Fruit fly (Drosophila melanogaster) whole organism, adult: ENCODE data around the gene Mtr3.

ENCODE experiments used
- CG11617 ChIP-seq: fragments of 200-800 bp; sonication (Bioruptor generic); optimal IDR thresholded peaks from 2 replicates; lab custom pipeline; 2017; ENCODE audit warnings: mild to moderate bottlenecking, missing biosample characterization, missing genetic modification reagents, missing genetic modification characterization
- CG12768 ChIP-seq: fragments of 200-800 bp; sonication (Bioruptor generic); optimal IDR thresholded peaks from 2 replicates; lab custom pipeline; 2017; ENCODE audit warnings: missing biosample characterization, missing genetic modification characterization, mild to moderate bottlenecking, moderate library complexity, missing genetic modification reagents
- CG14711 ChIP-seq: fragments of 200-800 bp; sonication (Bioruptor generic); optimal IDR thresholded peaks from 2 replicates; lab custom pipeline; 2018; ENCODE audit warnings: missing biosample characterization, mild to moderate bottlenecking, missing genetic modification characterization, moderate library complexity
- CG1620 ChIP-seq: fragments of 200-800 bp; sonication (Bioruptor generic); optimal IDR thresholded peaks from 2 replicates; lab custom pipeline; 2016; ENCODE audit warnings: missing biosample characterization, missing genetic modification characterization
- CG33017 ChIP-seq: fragments of 200-800 bp; sonication (Bioruptor generic); optimal IDR thresholded peaks from 2 replicates; lab custom pipeline; 2018; ENCODE audit warnings: missing biosample characterization, mild to moderate bottlenecking, missing genetic modification characterization, moderate library complexity
- CG5204 ChIP-seq: fragments of 200-800 bp; sonication (Bioruptor generic); optimal IDR thresholded peaks from 2 replicates; lab custom pipeline; 2016; ENCODE audit warnings: missing biosample characterization, missing genetic modification characterization
- CG7045 ChIP-seq: fragments of 200-800 bp; sonication (Bioruptor generic); optimal IDR thresholded peaks from 2 replicates; lab custom pipeline; 2017; ENCODE audit warnings: missing biosample characterization, mild to moderate bottlenecking, missing genetic modification characterization
- CG7101 ChIP-seq: fragments of 200-800 bp; sonication (Bioruptor generic); optimal IDR thresholded peaks from 2 replicates; lab custom pipeline; 2018; ENCODE audit warnings: missing biosample characterization, mild to moderate bottlenecking, missing genetic modification characterization, moderate library complexity
- Clk ChIP-seq: fragments of 200-800 bp; sonication (Bioruptor generic); optimal IDR thresholded peaks from 2 replicates; lab custom pipeline; 2017; ENCODE audit warnings: missing biosample characterization, missing genetic modification characterization
- Crg-1 ChIP-seq: fragments of 200-800 bp; sonication (Bioruptor generic); optimal IDR thresholded peaks from 2 replicates; lab custom pipeline; 2016; ENCODE audit warnings: missing biosample characterization, missing genetic modification characterization
- Hr96 ChIP-seq: fragments of 200-800 bp; sonication (Bioruptor generic); optimal IDR thresholded peaks from 2 replicates; lab custom pipeline; 2016; ENCODE audit warnings: missing biosample characterization, missing genetic modification characterization
- Mnt ChIP-seq: fragments of 200-800 bp; sonication (Bioruptor generic); optimal IDR thresholded peaks from 2 replicates; lab custom pipeline; 2016; ENCODE audit warnings: missing biosample characterization, mild to moderate bottlenecking, missing genetic modification characterization
- bab1 ChIP-seq: fragments of 200-800 bp; sonication (Bioruptor generic); optimal IDR thresholded peaks from 3 replicates; lab custom pipeline; 2019; ENCODE audit warnings: missing biosample characterization, mild to moderate bottlenecking, missing genetic modification characterization, moderate library complexity
- cic ChIP-seq: fragments of 200-800 bp; sonication (Bioruptor generic); optimal IDR thresholded peaks from 2 replicates; lab custom pipeline; 2017; ENCODE audit warnings: missing biosample characterization, mild to moderate bottlenecking, missing genetic modification characterization, moderate library complexity
- cnc ChIP-seq, 2 experiments: fragments of >200 bp; optimal IDR thresholded peaks; 2 replicates each; lab custom pipeline; 2017
- kay ChIP-seq: fragments of 200-800 bp; sonication (Bioruptor generic); peaks from one replicate; lab custom pipeline; 2016; ENCODE audit warnings: missing biosample characterization, missing genetic modification characterization, borderline replicate concordance
- ovo ChIP-seq: fragments of 200-800 bp; sonication (Bioruptor generic); optimal IDR thresholded peaks from 2 replicates; lab custom pipeline; 2016; ENCODE audit warnings: missing biosample characterization, missing genetic modification characterization
- pad ChIP-seq: fragments of 200-800 bp; sonication (Bioruptor generic); optimal IDR thresholded peaks from 3 replicates; lab custom pipeline; 2017; ENCODE audit warnings: missing biosample characterization, missing genetic modification characterization, mild to moderate bottlenecking, moderate library complexity, missing genetic modification reagents
- tj ChIP-seq: fragments of 200-800 bp; sonication (Bioruptor generic); optimal IDR thresholded peaks from 3 replicates; lab custom pipeline; 2017; ENCODE audit warnings: missing biosample characterization, mild to moderate bottlenecking, missing genetic modification characterization, moderate library complexity
- toe ChIP-seq: fragments of 200-800 bp; sonication (Bioruptor generic); optimal IDR thresholded peaks from 2 replicates; lab custom pipeline; 2016; ENCODE audit warnings: missing biosample characterization, missing genetic modification characterization

Gene Mtr3

DNA sequence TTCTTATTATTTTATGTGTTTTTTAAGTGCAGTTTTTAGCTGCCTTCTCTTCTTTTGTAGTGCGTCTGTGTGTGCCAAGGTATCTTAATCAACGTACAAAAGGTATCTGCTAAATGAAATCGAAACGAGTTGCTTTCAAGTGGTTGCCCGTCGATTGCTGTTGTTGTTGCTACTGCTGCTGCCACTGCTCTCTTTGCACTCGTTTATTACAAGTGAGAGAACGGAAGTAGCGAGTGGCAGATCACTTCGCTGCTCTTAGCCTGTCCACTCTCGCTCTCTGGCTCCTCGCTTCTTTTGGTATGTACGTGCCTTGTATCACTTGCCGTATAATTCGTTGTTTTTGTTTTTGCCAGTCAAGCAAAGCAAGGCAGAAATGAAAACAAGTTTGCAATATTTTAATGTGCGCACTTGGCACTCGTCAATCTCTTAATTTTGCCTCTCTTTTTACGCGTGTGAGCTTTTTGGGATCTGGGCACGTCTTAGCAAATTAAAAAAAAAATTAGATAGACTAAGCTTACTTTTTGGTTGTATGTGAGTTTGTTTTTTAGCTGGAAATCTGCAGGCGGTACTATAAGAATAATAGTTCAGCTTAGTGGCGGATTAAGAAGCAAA, 17.1 kb downstream of the Mtr3 start:
- TF ChIP-seq tj (GFP tag; lab: Kevin White, UChicago) = peak; percentile 42
- no peak for TF ChIP-seq CG1620 (GFP tag; lab: Kevin White, UChicago)

DNA sequence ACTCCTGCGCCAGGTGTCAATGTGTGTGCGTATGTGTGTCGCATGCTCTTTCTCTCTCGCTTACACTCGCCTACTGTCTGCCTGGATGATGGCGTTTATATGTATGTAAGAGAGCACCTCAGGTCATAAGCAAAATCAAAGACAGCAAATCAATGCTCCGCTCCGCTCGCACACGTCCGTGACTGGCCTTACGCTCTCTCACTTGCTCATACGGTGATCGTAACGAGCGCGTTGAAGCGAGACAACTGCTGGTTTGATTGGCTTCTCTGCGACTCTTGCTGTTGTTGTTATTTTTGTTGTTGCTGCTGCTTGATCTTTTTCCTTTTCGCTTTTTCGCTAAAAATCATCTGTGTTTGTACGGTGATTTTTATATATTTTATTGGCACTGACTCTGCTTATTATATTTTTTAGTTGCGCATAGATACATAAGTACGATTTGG, 17.9 kb downstream of the Mtr3 start:
- TF ChIP-seq pad (GFP tag; lab: Kevin White, UChicago) (peak; percentile 84), bab1 (GFP tag; lab: Kevin White, UChicago) (peak; percentile 51), CG12768 (GFP tag; lab: Kevin White, UChicago) (peak; percentile 0), CG7101 (peak; percentile 41), cic (GFP tag; lab: Kevin White, UChicago) (peak; percentile 79), toe (GFP tag; lab: Kevin White, UChicago) (no peak), Clk (GFP tag; lab: Kevin White, UChicago) (peak; percentile 50), CG11617 (GFP tag; lab: Kevin White, UChicago) (no peak), Mnt (GFP tag; lab: Kevin White, UChicago) (peak; percentile 57), CG1620 (GFP tag; lab: Kevin White, UChicago) (no peak), CG14711 (tag; lab: Kevin White, UChicago) (peak; percentile 17), CG33017 (no peak), ovo (no peak), kay (GFP tag; lab: Kevin White, UChicago) (no peak), cnc (optimal IDR thresholded peaks at IDR 0.05; lab: Kevin White, UChicago) (peak in 1 of 2 experiments; percentile 12), Hr96 (GFP tag; lab: Kevin White, UChicago) (no peak), tj (GFP tag; lab: Kevin White, UChicago) (peak; percentile 67), CG7045 (GFP tag; lab: Kevin White, UChicago) (no peak), CG5204 (GFP tag; lab: Kevin White, UChicago) (no peak), Crg-1 (GFP tag; lab: Kevin White, UChicago) (no peak)

DNA sequence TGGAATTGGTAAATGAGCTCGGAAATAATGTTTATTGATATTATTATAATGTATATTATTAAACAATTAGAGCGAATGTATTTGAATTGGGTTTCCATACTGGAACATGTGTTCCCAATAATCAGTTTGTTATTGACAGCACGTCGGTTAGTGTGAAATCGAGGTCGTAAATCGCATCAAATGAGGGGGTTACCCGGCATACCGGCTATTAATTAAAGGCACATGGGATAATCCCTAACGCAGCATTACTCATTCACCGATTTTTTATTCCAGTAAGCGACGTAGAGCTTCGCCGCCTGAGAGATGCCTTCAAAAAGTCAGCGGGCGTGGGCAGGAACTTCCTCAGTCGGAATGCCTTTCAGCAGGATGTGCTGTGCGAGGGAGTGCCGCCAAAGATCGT, 40.0 kb downstream of the Mtr3 start:
- TF ChIP-seq cic (GFP tag; lab: Kevin White, UChicago) (peak; percentile 56), CG5204 (GFP tag; lab: Kevin White, UChicago) (no peak)

DNA sequence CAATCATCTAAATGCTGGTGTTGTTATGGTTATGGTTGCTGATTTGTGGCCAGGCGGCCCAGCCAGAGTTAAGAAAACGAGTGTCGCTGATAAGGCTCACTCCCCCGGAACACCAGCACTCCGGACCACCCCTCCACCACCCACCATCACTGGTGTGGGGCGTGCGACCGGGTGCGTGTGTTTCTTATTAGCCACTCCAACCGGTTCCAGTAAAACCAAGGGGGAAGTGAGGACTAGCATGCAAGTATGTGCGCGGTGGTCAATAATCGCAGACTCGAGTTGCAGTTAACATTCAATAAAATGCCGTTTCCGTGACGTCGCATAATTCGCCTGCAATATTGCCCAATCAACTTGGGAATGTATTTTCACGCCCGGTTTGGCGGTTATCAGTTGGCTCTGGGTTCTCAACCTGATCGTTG, 41.0 kb downstream of the Mtr3 start:
- no peak for TF ChIP-seq cnc (optimal IDR thresholded peaks at IDR 0.05; lab: Kevin White, UChicago)
- peak; percentile 74 for TF ChIP-seq Mnt (GFP tag; lab: Kevin White, UChicago)
- peak; percentile 72 for TF ChIP-seq cic (GFP tag; lab: Kevin White, UChicago)

DNA sequence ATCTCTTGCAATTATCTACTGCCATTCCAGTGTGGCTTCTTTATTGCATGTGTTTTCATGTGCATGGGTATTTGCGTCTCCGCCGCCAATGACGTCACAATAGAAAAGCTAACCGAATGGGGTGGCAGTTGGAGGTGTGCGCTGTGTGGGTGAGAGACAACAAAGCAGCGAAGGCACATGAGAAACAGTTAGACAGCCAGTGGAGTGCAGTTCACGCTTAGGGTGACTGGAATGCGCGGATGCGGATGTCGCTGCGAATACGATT, 41.9 kb downstream of the Mtr3 start:
- TF ChIP-seq ovo (no peak), Mnt (GFP tag; lab: Kevin White, UChicago) (no peak), CG5204 (GFP tag; lab: Kevin White, UChicago) (no peak), toe (GFP tag; lab: Kevin White, UChicago) (no peak), Hr96 (GFP tag; lab: Kevin White, UChicago) (no peak)

DNA sequence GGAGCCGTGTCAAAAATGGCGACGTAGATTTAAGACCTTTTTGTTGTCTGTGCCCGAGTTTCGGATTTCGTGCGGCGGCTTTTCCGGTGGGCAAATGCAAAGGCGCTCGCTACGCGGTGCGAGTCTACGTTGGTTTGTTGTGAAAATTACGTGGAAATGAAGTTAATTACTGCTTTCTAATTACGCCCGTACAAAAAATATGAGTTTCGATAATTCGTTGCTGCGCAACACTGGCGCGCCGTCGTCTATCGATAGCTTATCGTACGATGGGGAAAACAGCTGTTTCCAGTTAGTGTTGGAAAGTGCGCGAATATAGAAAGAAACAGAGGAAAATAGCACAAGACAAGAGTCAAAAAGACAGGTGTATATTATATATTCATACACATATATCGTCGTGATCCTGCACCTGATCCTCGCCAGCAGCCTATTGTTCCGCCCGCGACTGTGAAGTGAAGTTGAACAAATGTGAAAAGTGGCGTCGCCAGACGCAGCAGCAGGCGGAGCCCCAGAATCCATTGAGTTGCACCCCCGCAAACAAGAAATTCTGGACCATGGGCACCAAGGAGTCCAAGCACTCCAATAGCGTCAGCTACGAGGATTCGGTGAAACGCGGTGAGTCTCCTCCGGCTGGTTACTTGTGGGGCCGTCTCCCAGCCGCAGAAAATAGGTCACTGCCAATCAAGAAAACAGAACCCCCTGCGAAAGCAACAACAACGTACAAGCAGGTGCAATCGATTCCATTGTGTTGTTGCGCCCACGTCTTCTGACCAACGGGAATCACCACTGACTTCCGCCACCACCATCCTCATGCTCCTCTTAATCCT, 42.5 kb downstream of the Mtr3 start, which contains the start of the genes Rab8 and Usp32:
Gene Rab8, minus strand, starts transcription at position 236 of the 824 bp plus-strand sequence.
Gene Usp32, plus strand, starts transcription at position 297 of the 824 bp plus-strand sequence.
- TF ChIP-seq CG7045 (GFP tag; lab: Kevin White, UChicago) (peak; percentile 71), Hr96 (GFP tag; lab: Kevin White, UChicago) (peak; percentile 82), cnc (optimal IDR thresholded peaks at IDR 0.05; lab: Kevin White, UChicago) (no peak), ovo (peak; percentile 80), CG11617 (GFP tag; lab: Kevin White, UChicago) (peak; percentile 80), CG1620 (GFP tag; lab: Kevin White, UChicago) (peak; percentile 94), kay (GFP tag; lab: Kevin White, UChicago) (no peak), Mnt (GFP tag; lab: Kevin White, UChicago) (peak; percentile 89), pad (GFP tag; lab: Kevin White, UChicago) (peak; percentile 83), bab1 (GFP tag; lab: Kevin White, UChicago) (peak; percentile 83), CG5204 (GFP tag; lab: Kevin White, UChicago) (peak; percentile 67), CG7101 (peak; percentile 84), CG12768 (GFP tag; lab: Kevin White, UChicago) (peak; percentile 80), CG33017 (peak; percentile 73), toe (GFP tag; lab: Kevin White, UChicago) (peak; percentile 84), tj (GFP tag; lab: Kevin White, UChicago) (peak; percentile 46), cic (GFP tag; lab: Kevin White, UChicago) (peak; percentile 83), Clk (GFP tag; lab: Kevin White, UChicago) (peak; percentile 68), Crg-1 (GFP tag; lab: Kevin White, UChicago) (peak; percentile 90), CG14711 (tag; lab: Kevin White, UChicago) (peak; percentile 71)
